Fruit fly (Drosophila melanogaster) whole organism, embryonic: ENCODE data around the gene Rrp5.

Experiments
- Asciz ChIP-seq: fragments of 200-800 bp; sonication (Bioruptor generic); optimal IDR thresholded peaks from 2 replicates; lab custom pipeline; 2017; ENCODE audit warnings: missing biosample characterization, mild to moderate bottlenecking, missing genetic modification characterization, missing genetic modification reagents
- B-H1 ChIP-seq: fragments of 200-800 bp; sonication (Bioruptor generic); IDR thresholded peaks from 3 replicates; pipeline ENCODE4 v1.3.6; 2022; ENCODE audit warnings: missing biosample characterization, missing genetic modification characterization
- CG1529 ChIP-seq: fragments of 200-800 bp; sonication (Bioruptor generic); optimal IDR thresholded peaks from 3 replicates; lab custom pipeline; 2018; ENCODE audit warnings: missing biosample characterization, missing genetic modification characterization
- CG1602 ChIP-seq: fragments of 200-800 bp; sonication (Bioruptor generic); optimal IDR thresholded peaks from 3 replicates; lab custom pipeline; 2016; ENCODE audit warnings: missing biosample characterization, missing genetic modification characterization
- CG1647 ChIP-seq: fragments of 200-800 bp; sonication (Bioruptor generic); optimal IDR thresholded peaks from 3 replicates; lab custom pipeline; 2016; ENCODE audit warnings: missing biosample characterization, missing genetic modification characterization
- CG17186 ChIP-seq: fragments of 200-800 bp; sonication (Bioruptor generic); optimal IDR thresholded peaks from 3 replicates; lab custom pipeline; 2017; ENCODE audit warnings: missing biosample characterization, missing genetic modification reagents, missing genetic modification characterization
- CG17385 ChIP-seq: fragments of 200-800 bp; sonication (Bioruptor generic); optimal IDR thresholded peaks from 3 replicates; lab custom pipeline; 2018; ENCODE audit warnings: missing biosample characterization, mild to moderate bottlenecking, missing genetic modification characterization
- CG18764 ChIP-seq: fragments of 200-800 bp; sonication (Bioruptor generic); optimal IDR thresholded peaks from 3 replicates; lab custom pipeline; 2016; ENCODE audit warnings: missing biosample characterization, missing genetic modification characterization
- CG30431 ChIP-seq: fragments of 200-800 bp; sonication (Bioruptor generic); optimal IDR thresholded peaks from 2 replicates; lab custom pipeline; 2017; ENCODE audit warnings: missing biosample characterization, missing genetic modification characterization
- CG31365 ChIP-seq: fragments of 200-800 bp; sonication (Bioruptor generic); optimal IDR thresholded peaks from 2 replicates; lab custom pipeline; 2018; ENCODE audit warnings: missing biosample characterization, mild to moderate bottlenecking, missing genetic modification characterization
- CG31388 ChIP-seq: fragments of 200-800 bp; sonication (Bioruptor generic); optimal IDR thresholded peaks from 2 replicates; lab custom pipeline; 2016; ENCODE audit warnings: missing biosample characterization, missing genetic modification characterization
- CG6683 ChIP-seq: fragments of 200-800 bp; sonication (Bioruptor generic); optimal IDR thresholded peaks from 2 replicates; lab custom pipeline; 2017; ENCODE audit warnings: missing biosample characterization, mild to moderate bottlenecking, missing genetic modification characterization, missing genetic modification reagents
- CG6791 ChIP-seq: fragments of 200-800 bp; sonication (Bioruptor generic); IDR thresholded peaks from 3 replicates; pipeline ENCODE4 v1.3.6; 2022; ENCODE audit warnings: missing biosample characterization, missing genetic modification characterization; ENCODE audit not compliant: partially characterized antibody
- CG6813 ChIP-seq: fragments of 200-800 bp; sonication (Bioruptor generic); optimal IDR thresholded peaks from 2 replicates; lab custom pipeline; 2017; ENCODE audit warnings: missing biosample characterization, missing genetic modification characterization, mild to moderate bottlenecking, moderate library complexity, missing genetic modification reagents
- CG7963 ChIP-seq: fragments of 200-800 bp; sonication (Bioruptor generic); IDR thresholded peaks from 3 replicates; pipeline ENCODE4 v1.3.6; 2022; ENCODE audit warnings: missing biosample characterization, missing genetic modification characterization; ENCODE audit not compliant: partially characterized antibody
- CG8089 ChIP-seq: fragments of 200-800 bp; sonication (Bioruptor generic); optimal IDR thresholded peaks from 3 replicates; lab custom pipeline; 2016; ENCODE audit warnings: missing biosample characterization, missing genetic modification characterization
- CG8765 ChIP-seq: fragments of 200-800 bp; sonication (Bioruptor generic); IDR thresholded peaks from 2 replicates; pipeline ENCODE4 v1.3.6; 2022; ENCODE audit warnings: missing biosample characterization, missing genetic modification characterization
- CG9609 ChIP-seq: fragments of 200-800 bp; sonication (Bioruptor generic); optimal IDR thresholded peaks from 3 replicates; lab custom pipeline; 2016; ENCODE audit warnings: missing biosample characterization, missing genetic modification characterization
- CG9727 ChIP-seq: fragments of 200-800 bp; sonication (Bioruptor generic); optimal IDR thresholded peaks from 3 replicates; lab custom pipeline; 2017; ENCODE audit warnings: missing biosample characterization, mild to moderate bottlenecking, missing genetic modification characterization
- Drgx ChIP-seq: fragments of 200-800 bp; sonication (Bioruptor generic); IDR thresholded peaks from 2 replicates; pipeline ENCODE4 v1.3.6; 2022; ENCODE audit warnings: missing biosample characterization, missing genetic modification characterization
- Eip74EF ChIP-seq, 2 experiments: fragments of 200-800 bp in 1 of 2; fragments of >200 bp in 1 of 2; sonication (Bioruptor generic) in 1 of 2; optimal IDR thresholded peaks; 2 replicates each; lab custom pipeline; 2017 to 2019; ENCODE audit warnings: missing biosample characterization in 2 of 2, missing genetic modification characterization in 2 of 2, mild to moderate bottlenecking in 1 of 2, moderate library complexity in 1 of 2
- Fer1 ChIP-seq: fragments of 200-800 bp; sonication (Bioruptor generic); optimal IDR thresholded peaks from 2 replicates; lab custom pipeline; 2017; ENCODE audit warnings: missing biosample characterization, mild to moderate bottlenecking, missing genetic modification characterization
- Hmx ChIP-seq: fragments of 200-800 bp; sonication (Bioruptor generic); optimal IDR thresholded peaks from 2 replicates; lab custom pipeline; 2016; ENCODE audit warnings: missing biosample characterization, missing genetic modification characterization
- Hr39 ChIP-seq: fragments of >200 bp; optimal IDR thresholded peaks from 2 replicates; lab custom pipeline; 2017
- MTF-1 ChIP-seq: fragments of 200-800 bp; sonication (Bioruptor generic); optimal IDR thresholded peaks from 2 replicates; lab custom pipeline; 2018; ENCODE audit warnings: missing biosample characterization, mild to moderate bottlenecking, missing genetic modification characterization, borderline replicate concordance
- NC2α ChIP-seq: fragments of 200-800 bp; sonication (Bioruptor generic); optimal IDR thresholded peaks from 2 replicates; lab custom pipeline; 2016; ENCODE audit warnings: missing biosample characterization, missing genetic modification characterization
- Sox102F ChIP-seq: fragments of 200-800 bp; sonication (Bioruptor generic); optimal IDR thresholded peaks from 2 replicates; lab custom pipeline; 2018; ENCODE audit warnings: missing biosample characterization, mild to moderate bottlenecking, missing genetic modification characterization, moderate library complexity
- TFAM ChIP-seq: fragments of 200-800 bp; sonication (Bioruptor generic); optimal IDR thresholded peaks from 2 replicates; lab custom pipeline; 2017; ENCODE audit warnings: missing biosample characterization, missing genetic modification characterization, inconsistent platforms
- al ChIP-seq: fragments of 200-800 bp; sonication (Bioruptor generic); IDR thresholded peaks from 2 replicates; pipeline ENCODE4 v1.3.6; 2022; ENCODE audit warnings: missing biosample characterization, missing genetic modification characterization
- ato ChIP-seq: fragments of 200-800 bp; sonication (Bioruptor generic); IDR thresholded peaks from 2 replicates; pipeline ENCODE4 v1.3.6; 2022; ENCODE audit warnings: missing biosample characterization, missing genetic modification characterization; ENCODE audit not compliant: partially characterized antibody
- bcd ChIP-seq: fragments of 200-800 bp; sonication (Bioruptor generic); optimal IDR thresholded peaks from 2 replicates; lab custom pipeline; 2017; ENCODE audit warnings: missing biosample characterization, mild to moderate bottlenecking, missing genetic modification characterization
- cato ChIP-seq: fragments of 200-800 bp; sonication (Bioruptor generic); optimal IDR thresholded peaks from 2 replicates; lab custom pipeline; 2016; ENCODE audit warnings: missing biosample characterization, missing genetic modification characterization, borderline replicate concordance
- caup ChIP-seq: fragments of 200-800 bp; sonication (Bioruptor generic); optimal IDR thresholded peaks from 3 replicates; lab custom pipeline; 2017; ENCODE audit warnings: missing biosample characterization, mild to moderate bottlenecking, missing genetic modification characterization, moderate library complexity; ENCODE audit not compliant: severe bottlenecking
- cg ChIP-seq: fragments of 200-800 bp; sonication (Bioruptor generic); optimal IDR thresholded peaks from 3 replicates; lab custom pipeline; 2019; ENCODE audit warnings: missing biosample characterization, mild to moderate bottlenecking, missing genetic modification characterization, moderate library complexity
- fu2 ChIP-seq: fragments of 200-800 bp; sonication (Bioruptor generic); optimal IDR thresholded peaks from 2 replicates; lab custom pipeline; 2016; ENCODE audit warnings: missing biosample characterization, missing genetic modification characterization
- gcm2 ChIP-seq: fragments of 200-800 bp; sonication (Bioruptor generic); optimal IDR thresholded peaks from 2 replicates; lab custom pipeline; 2016; ENCODE audit warnings: missing biosample characterization, missing genetic modification characterization
- hb ChIP-seq: fragments of 200-800 bp; sonication (Bioruptor generic); IDR thresholded peaks from 3 replicates; pipeline ENCODE4 v1.3.6; 2022; ENCODE audit warnings: missing biosample characterization, missing genetic modification characterization; ENCODE audit not compliant: partially characterized antibody
- hbn ChIP-seq: fragments of 200-800 bp; sonication (Bioruptor generic); IDR thresholded peaks from 2 replicates; pipeline ENCODE4 v1.3.6; 2022; ENCODE audit warnings: missing biosample characterization, missing genetic modification characterization; ENCODE audit not compliant: partially characterized antibody
- ind ChIP-seq: fragments of 200-800 bp; sonication (Bioruptor generic); optimal IDR thresholded peaks from 3 replicates; lab custom pipeline; 2016; ENCODE audit warnings: missing biosample characterization, missing genetic modification characterization
- jigr1 ChIP-seq: fragments of 200-800 bp; sonication (Bioruptor generic); IDR thresholded peaks from 3 replicates; pipeline ENCODE4 v1.3.6; 2022; ENCODE audit warnings: missing biosample characterization, missing genetic modification characterization
- nau ChIP-seq: fragments of 200-800 bp; sonication (Bioruptor generic); optimal IDR thresholded peaks from 3 replicates; lab custom pipeline; 2017; ENCODE audit warnings: missing biosample characterization, mild to moderate bottlenecking, missing genetic modification characterization, missing genetic modification reagents
- nmo ChIP-seq: fragments of 200-800 bp; sonication (Bioruptor generic); optimal IDR thresholded peaks from 2 replicates; lab custom pipeline; 2018; ENCODE audit warnings: missing biosample characterization, mild to moderate bottlenecking, missing genetic modification characterization, moderate library complexity
- pfk ChIP-seq: fragments of 200-800 bp; sonication (Bioruptor generic); optimal IDR thresholded peaks from 2 replicates; lab custom pipeline; 2018; ENCODE audit warnings: missing biosample characterization, mild to moderate bottlenecking, missing genetic modification characterization, moderate library complexity
- schlank ChIP-seq: fragments of 200-800 bp; sonication (Bioruptor generic); optimal IDR thresholded peaks from 2 replicates; lab custom pipeline; 2018; ENCODE audit warnings: missing biosample characterization, mild to moderate bottlenecking, missing genetic modification characterization
- shn ChIP-seq: fragments of 200-800 bp; sonication (Bioruptor generic); optimal IDR thresholded peaks from 3 replicates; lab custom pipeline; 2016; ENCODE audit warnings: missing biosample characterization, missing genetic modification characterization
- sima ChIP-seq: fragments of 200-800 bp; sonication (Bioruptor generic); optimal IDR thresholded peaks from 2 replicates; lab custom pipeline; 2016; ENCODE audit warnings: missing biosample characterization, missing genetic modification characterization
- tll ChIP-seq, 2 experiments: fragments of 200-800 bp in 1 of 2; fragments of >200 bp in 1 of 2; sonication (Bioruptor generic) in 1 of 2; optimal IDR thresholded peaks; 2 replicates each; lab custom pipeline; 2017 to 2019; ENCODE audit warnings: missing biosample characterization in 2 of 2, missing genetic modification characterization in 2 of 2, mild to moderate bottlenecking in 1 of 2, moderate library complexity in 1 of 2
- tx ChIP-seq: fragments of 200-800 bp; sonication (Bioruptor generic); optimal IDR thresholded peaks from 2 replicates; lab custom pipeline; 2016; ENCODE audit warnings: missing biosample characterization, missing genetic modification characterization

Gene Rrp5

dm6 chr3R:24294784-24295555, 38.1 kb downstream of the Rrp5 start, which contains the start of gene crb (continued):
- TF ChIP-seq gcm2 (GFP tag; lab: Kevin White, UChicago), result peak; percentile 17
- TF ChIP-seq CG8765 (GFP tag; lab: Robert Waterston, UW), result no peak
- TF ChIP-seq TFAM (GFP tag; lab: Kevin White, UChicago), result no peak
- peak; percentile 38 for TF ChIP-seq CG17385
- no peak for TF ChIP-seq CG17186 (GFP tag; lab: Kevin White, UChicago)
- peak; percentile 31 for TF ChIP-seq ind (GFP tag; lab: Kevin White, UChicago)
- TF ChIP-seq CG18764 (GFP tag; lab: Kevin White, UChicago), result no peak
- no peak for TF ChIP-seq jigr1 (GFP tag; lab: Robert Waterston, UW)
- peak; percentile 22 for TF ChIP-seq bcd
- 0 out of 3 replicates have a peak, but pooled peaks have one; percentile 57 for TF ChIP-seq hb
- TF ChIP-seq al (GFP tag; lab: Robert Waterston, UW), result no peak
- TF ChIP-seq Drgx (GFP tag; lab: Robert Waterston, UW), result 0 out of 2 replicates have a peak, but pooled peaks have one; percentile 30
- no peak for TF ChIP-seq tx
- TF ChIP-seq schlank (tag; lab: Kevin White, UChicago), result peak; percentile 10
- TF ChIP-seq Hr39 (lab: Kevin White, UChicago), result no peak
- no peak for TF ChIP-seq sima (GFP tag; lab: Kevin White, UChicago)
- TF ChIP-seq cato (GFP tag; lab: Kevin White, UChicago), result no peak
- peak; percentile 8 for TF ChIP-seq fu2
- TF ChIP-seq ato (GFP tag; lab: Robert Waterston, UW), result peak; percentile 56; the same call in 1 of the 2 replicates
- TF ChIP-seq cg (GFP tag; lab: Kevin White, UChicago), result peak; percentile 85
- TF ChIP-seq CG6683, result no peak
- peak; percentile 58 for TF ChIP-seq NC2α (GFP tag; lab: Kevin White, UChicago)
- peak; percentile 34 for TF ChIP-seq shn (GFP tag; lab: Kevin White, UChicago)
- TF ChIP-seq CG30431 (GFP tag; lab: Kevin White, UChicago), result no peak
- TF ChIP-seq CG31388 (GFP tag; lab: Kevin White, UChicago), result no peak
- peak; percentile 12 for TF ChIP-seq nau (GFP tag; lab: Kevin White, UChicago)
- TF ChIP-seq CG8089, result peak; percentile 6
- no peak for TF ChIP-seq CG1647 (GFP tag; lab: Kevin White, UChicago)
- peak; percentile 11 for TF ChIP-seq CG31365 (tag; lab: Kevin White, UChicago)
- TF ChIP-seq CG7963 (GFP tag; lab: Robert Waterston, UW), result peak; percentile 42; the same call in 1 of the 3 replicates
- peak in 1 of 2 experiments; percentile 39 for TF ChIP-seq Eip74EF (GFP tag; optimal IDR thresholded peaks at IDR 0.05; lab: Kevin White, UChicago)
- no peak for TF ChIP-seq pfk (GFP tag; lab: Kevin White, UChicago)
- peak; percentile 11 for TF ChIP-seq CG1602 (GFP tag; lab: Kevin White, UChicago)
- peak; percentile 59 for TF ChIP-seq CG9727 (GFP tag; lab: Kevin White, UChicago)
- peak; percentile 20 for TF ChIP-seq CG6813 (GFP tag; lab: Kevin White, UChicago)
- peak; percentile 18; the same call in 1 of the 3 replicates for TF ChIP-seq B-H1 (GFP tag; lab: Robert Waterston, UW)
- TF ChIP-seq nmo (GFP tag; lab: Kevin White, UChicago), result peak; percentile 58
- TF ChIP-seq Sox102F (GFP tag; lab: Kevin White, UChicago), result peak; percentile 1
- TF ChIP-seq CG9609 (GFP tag; lab: Kevin White, UChicago), result peak; percentile 18
- no peak for TF ChIP-seq Asciz
- TF ChIP-seq Hmx, result no peak
- peak; percentile 37 for TF ChIP-seq hbn (GFP tag; lab: Robert Waterston, UW)
- peak; percentile 58 for TF ChIP-seq Fer1 (GFP tag; lab: Kevin White, UChicago)
- peak; percentile 67 for TF ChIP-seq caup (GFP tag; lab: Kevin White, UChicago)
- no peak for TF ChIP-seq tll (GFP tag; optimal IDR thresholded peaks at IDR 0.05; lab: Kevin White, UChicago)
- peak; percentile 20 for TF ChIP-seq MTF-1
- peak; percentile 80 for TF ChIP-seq CG6791 (GFP tag; lab: Robert Waterston, UW)
- TF ChIP-seq CG1529, result no peak
